Worm (Caenorhabditis elegans) whole organism, young adult: ENCODE data around the gene F32E10.9.
"Not testable (repeated sequence)": the region's sequence is repeated elsewhere in the genome, so short reads cannot be mapped to it uniquely, and the experiment has no call there.

Source experiments
- ama-1 ChIP-seq, 3 experiments: fragments of 150-350 bp in 1 of 3; sonication (generic microtip) in 2 of 3; optimal IDR thresholded peaks; 2 replicates each; lab custom pipeline; 2014 to 2018; ENCODE audit warnings: missing biosample characterization in 2 of 3, missing genetic modification characterization in 2 of 3, missing genetic modification reagents in 2 of 3
- attf-3 ChIP-seq: fragments of 200-800 bp; sonication (Bioruptor generic); conservative IDR thresholded peaks from 2 replicates; pipeline ENCODE4 v1.3.6; 2022; ENCODE audit warnings: missing genetic modification reagents, missing genetic modification characterization, missing compliant biosample characterization
- ceh-100 ChIP-seq: fragments of 200-800 bp; sonication (Bioruptor generic); IDR thresholded peaks from 2 replicates; pipeline ENCODE4 v1.3.6; 2022; ENCODE audit warnings: missing genetic modification reagents, missing genetic modification characterization, missing compliant biosample characterization
- ets-4 ChIP-seq: fragments of 200-800 bp; sonication (Bioruptor generic); optimal IDR thresholded peaks from 2 replicates; lab custom pipeline; 2018; ENCODE audit warnings: mild to moderate bottlenecking, missing genetic modification characterization, missing compliant biosample characterization
- hrde-1 ChIP-seq: sonication (generic microtip); optimal IDR thresholded peaks from 2 replicates; lab custom pipeline; 2016; ENCODE audit warnings: missing genetic modification characterization, mild to moderate bottlenecking, missing compliant biosample characterization, moderate library complexity, missing genotype, missing genetic modification reagents, borderline replicate concordance
- lin-26 ChIP-seq: fragments of 200-800 bp; sonication (Bioruptor generic); IDR thresholded peaks from 2 replicates; pipeline ENCODE4 v1.3.6; 2022; ENCODE audit warnings: missing genetic modification reagents, missing genetic modification characterization, missing compliant biosample characterization
- nhr-120 ChIP-seq: fragments of 200-800 bp; sonication (Bioruptor generic); IDR thresholded peaks from 2 replicates; pipeline ENCODE4 v1.3.6; 2022; ENCODE audit warnings: missing genetic modification characterization, missing compliant biosample characterization
- pbrm-1 ChIP-seq: fragments of 200-800 bp; sonication (Bioruptor generic); IDR thresholded peaks from 2 replicates; pipeline ENCODE4 v1.3.6; 2022; ENCODE audit warnings: missing genetic modification reagents, missing genetic modification characterization, missing compliant biosample characterization
- unc-62 ChIP-seq: fragments of 150-350 bp; optimal IDR thresholded peaks from 2 replicates; lab custom pipeline; 2014; ENCODE audit warnings: missing biosample characterization, missing genetic modification reagents, missing genetic modification characterization

- not testable (repeated sequence) for TF ChIP-seq lin-26 (GFP tag; lab: Robert Waterston, UW); hrde-1 (tag; lab: Kevin White, UChicago); ama-1 (optimal IDR thresholded peaks at IDR 0.05; lab: Kevin White, UChicago); ama-1 (GFP tag; optimal IDR thresholded peaks at IDR 0.05; lab: Kevin White, UChicago); ets-4 (GFP tag; lab: Kevin White, UChicago); nhr-120 (GFP tag; lab: Robert Waterston, UW); ceh-100 (GFP tag; lab: Robert Waterston, UW); attf-3 (GFP tag; lab: Robert Waterston, UW); pbrm-1; unc-62 (GFP tag; lab: Kevin White, UChicago)
These were observed at the start of gene F32E10.9 for ce11 chrIV:7563850-7564249.
